Worm (Caenorhabditis elegans): ENCODE measurements around the gene nstp-3.
"Not testable (repeated sequence)": the region's sequence is repeated elsewhere in the genome, so short reads cannot be mapped to it uniquely, and the experiment has no call there.

The nstp-3 gene

ce11 chrV:5776941-5777340 is 21.1 kb downstream of the nstp-3 start, which contains the start of gene F44E7.4:
Gene F44E7.4 (minus strand): TSS chrV:5776953.
- TF ChIP-seq php-3 (GFP tag; IDR thresholded peaks at IDR 0.05) (peak; percentile 85), ceh-20 (GFP tag; IDR thresholded peaks at IDR 0.05) (peak; percentile 90), snpc-1.2 (GFP tag; IDR thresholded peaks at IDR 0.05) (peak; percentile 90), lim-7 (GFP tag; IDR thresholded peaks at IDR 0.05) (peak; percentile 79), mes-2 (tag; optimal IDR thresholded peaks at IDR 0.05; ENCODE audit: poor library complexity, severe bottlenecking) (peak; percentile 77), set-16 (GFP tag; IDR thresholded peaks at IDR 0.05) (peak; percentile 61), arid-1 (GFP tag; conservative IDR thresholded peaks at IDR 0.05) (peak; percentile 95), dmd-9 (GFP tag; IDR thresholded peaks at IDR 0.05) (peak; percentile 89), mep-1 (tag; optimal IDR thresholded peaks at IDR 0.05) (peak; percentile 62), vab-7 (GFP tag; IDR thresholded peaks at IDR 0.05) (peak; percentile 96), T26A8.4 (GFP tag; IDR thresholded peaks at IDR 0.05) (peak; percentile 95), tra-1 (GFP tag; IDR thresholded peaks at IDR 0.05) (peak; percentile 79; the same call in 1 of the 2 replicates), nhr-41 (GFP tag; IDR thresholded peaks at IDR 0.05) (peak; percentile 86), dve-1 (tag; optimal IDR thresholded peaks at IDR 0.05; ENCODE audit: insufficient read depth) (peak; percentile 24), nhr-6 (tag; optimal IDR thresholded peaks at IDR 0.05) (peak; percentile 25), zip-11 (GFP tag; IDR thresholded peaks at IDR 0.05) (peak; percentile 83; the same call in 1 of the 2 replicates), unc-130 (GFP tag; optimal IDR thresholded peaks at IDR 0.05) (peak; percentile 14), lin-1 (GFP tag; IDR thresholded peaks at IDR 0.05) (peak; percentile 91), daf-16 (tag; optimal IDR thresholded peaks at IDR 0.05) (peak; percentile 6), aha-1 (tag) (peak; percentile 82), mxl-2 (GFP tag; conservative IDR thresholded peaks at IDR 0.05) (peak; percentile 74), saeg-2 (GFP tag; IDR thresholded peaks at IDR 0.05) (peak; percentile 82), dpl-1 (GFP tag; optimal IDR thresholded peaks at IDR 0.05) (peak; percentile 7), mdt-29 (GFP tag; IDR thresholded peaks at IDR 0.05) (peak; percentile 70; the same call in 1 of the 2 replicates), daf-19 (GFP tag; conservative IDR thresholded peaks at IDR 0.05) (0 out of 2 replicates have a peak, but pooled peaks have one; percentile 18), ZK337.2 (GFP tag; IDR thresholded peaks at IDR 0.05) (peak; percentile 81), ctbp-1 (GFP tag; IDR thresholded peaks at IDR 0.05) (peak; percentile 85), T20F7.1 (GFP tag; optimal IDR thresholded peaks at IDR 0.05) (peak; percentile 1), ceh-44 (GFP tag; IDR thresholded peaks at IDR 0.05) (peak; percentile 92), D1046.2 (GFP tag; IDR thresholded peaks at IDR 0.05) (peak; percentile 69; the same call in 1 of the 2 replicates), zfp-3 (GFP tag; conservative IDR thresholded peaks at IDR 0.05) (peak; percentile 76; the same call in 1 of the 2 replicates), F44E2.7 (GFP tag; IDR thresholded peaks at IDR 0.05) (0 out of 2 replicates have a peak, but pooled peaks have one; percentile 36), madf-9 (GFP tag; conservative IDR thresholded peaks at IDR 0.05) (peak; percentile 79), lin-13 (GFP tag; optimal IDR thresholded peaks at IDR 0.05) (peak; percentile 17), lin-29 (GFP tag; IDR thresholded peaks at IDR 0.05) (peak; percentile 81), nhr-102 (tag; optimal IDR thresholded peaks at IDR 0.05) (peak; percentile 9), F49E8.2 (tag; optimal IDR thresholded peaks at IDR 0.05; ENCODE audit: borderline replicate concordance) (peak; percentile 24), hlh-11 (tag; optimal IDR thresholded peaks at IDR 0.05) (peak; percentile 32), dmd-6 (GFP tag; IDR thresholded peaks at IDR 0.05) (peak; percentile 82), hif-1 (tag; optimal IDR thresholded peaks at IDR 0.05) (peak in 1 of 2 experiments; percentile 20), hmg-1.1 (GFP tag; IDR thresholded peaks at IDR 0.05) (peak; percentile 97), lsy-2 (tag; optimal IDR thresholded peaks at IDR 0.05) (peak in 1 of 2 experiments; percentile 51), pha-4 (GFP tag; IDR thresholded peaks at IDR 0.05) (peak; percentile 91), hlh-30 (tag; optimal IDR thresholded peaks at IDR 0.05; ENCODE audit: insufficient read depth) (peak; percentile 28), nhr-28 (tag; optimal IDR thresholded peaks at IDR 0.05) (peak; percentile 38), Y48G9A.11 (GFP tag; IDR thresholded peaks at IDR 0.05) (peak; percentile 88), Y105C5A.15 (GFP tag; IDR thresholded peaks at IDR 0.05) (peak; percentile 80; the same call in 1 of the 2 replicates)
- not testable (repeated sequence) for TF ChIP-seq daf-16 (GFP tag; optimal IDR thresholded peaks at IDR 0.05); pha-4 (tag; optimal IDR thresholded peaks at IDR 0.05)

Data from whole organism, L4 larva.